Worm (Caenorhabditis elegans): Measurements from ENCODE around the gene T20G5.8.

ce11 chrIII:10202391-10202790 lies 3.2 kb downstream of the T20G5.8 start:
- TF ChIP-seq cog-1 (tag; optimal IDR thresholded peaks at IDR 0.05) (no peak), ztf-29 (GFP tag; IDR thresholded peaks at IDR 0.05) (no peak), tab-1 (GFP tag; IDR thresholded peaks at IDR 0.05) (no peak), flt-1 (GFP tag; IDR thresholded peaks at IDR 0.05) (no peak), klf-2 (GFP tag; conservative IDR thresholded peaks at IDR 0.05) (no peak)
